Worm (Caenorhabditis elegans): Measurements from ENCODE around the gene ZK816.1.

The ZK816.1 gene

ce11 chrX:3326175-3326574 is 25.3 kb upstream of the ZK816.1 start, which contains the start of gene F11D5.6:
F11D5.6 (minus strand) TSS chrX:3326275.
- TF ChIP-seq skn-1 (tag; optimal IDR thresholded peaks at IDR 0.05) (no peak), nhr-237 (tag; optimal IDR thresholded peaks at IDR 0.05) (no peak), elt-1 (tag; optimal IDR thresholded peaks at IDR 0.05) (no peak), ceh-16 (tag; optimal IDR thresholded peaks at IDR 0.05) (no peak), ama-1 (optimal IDR thresholded peaks at IDR 0.05) (no peak), peb-1 (tag; optimal IDR thresholded peaks at IDR 0.05) (no peak), unc-55 (GFP tag; optimal IDR thresholded peaks at IDR 0.05) (no peak), alr-1 (tag; optimal IDR thresholded peaks at IDR 0.05) (no peak), fos-1 (tag; optimal IDR thresholded peaks at IDR 0.05) (no peak), nhr-12 (tag; optimal IDR thresholded peaks at IDR 0.05) (no peak), unc-62 (GFP tag; optimal IDR thresholded peaks at IDR 0.05) (no peak), lin-39 (tag; optimal IDR thresholded peaks at IDR 0.05) (no peak), crh-2 (tag; optimal IDR thresholded peaks at IDR 0.05) (no peak), zag-1 (tag; optimal IDR thresholded peaks at IDR 0.05) (no peak), egl-27 (tag; optimal IDR thresholded peaks at IDR 0.05) (no peak), unc-39 (tag; optimal IDR thresholded peaks at IDR 0.05) (no peak), ceh-82 (tag; optimal IDR thresholded peaks at IDR 0.05) (no peak)

- TF ChIP-seq ama-1 (optimal IDR thresholded peaks at IDR 0.05) (no peak), nhr-23 (tag; optimal IDR thresholded peaks at IDR 0.05) (no peak), skn-1 (tag; optimal IDR thresholded peaks at IDR 0.05) (no peak), zag-1 (tag; optimal IDR thresholded peaks at IDR 0.05) (no peak), aly-2 (tag; optimal IDR thresholded peaks at IDR 0.05) (no peak), unc-62 (GFP tag; optimal IDR thresholded peaks at IDR 0.05) (no peak), dmd-4 (tag; optimal IDR thresholded peaks at IDR 0.05) (no peak), nhr-10 (tag; optimal IDR thresholded peaks at IDR 0.05) (no peak), mab-5 (tag; optimal IDR thresholded peaks at IDR 0.05) (no peak), crh-2 (tag; optimal IDR thresholded peaks at IDR 0.05) (no peak), gmeb-1 (tag; optimal IDR thresholded peaks at IDR 0.05) (no peak), unc-55 (GFP tag; optimal IDR thresholded peaks at IDR 0.05) (no peak), nhr-21 (tag; optimal IDR thresholded peaks at IDR 0.05) (no peak), sem-4 (tag; optimal IDR thresholded peaks at IDR 0.05) (no peak), snpc-4 (tag; optimal IDR thresholded peaks at IDR 0.05) (no peak), blmp-1 (tag; optimal IDR thresholded peaks at IDR 0.05; ENCODE audit: insufficient read depth) (no peak), fos-1 (tag; optimal IDR thresholded peaks at IDR 0.05) (no peak)
Measured at ce11 chrX:3332824-3333223, 18.7 kb upstream of the ZK816.1 start, which contains the start of gene F11D5.1. F11D5.1 (plus strand) TSS chrX:3333124.

ce11 chrX:3334115-3334514 is 17.4 kb upstream of the ZK816.1 start:
- TF ChIP-seq fos-1 (tag; optimal IDR thresholded peaks at IDR 0.05): peak; percentile 90
- TF ChIP-seq nhr-11 (tag; optimal IDR thresholded peaks at IDR 0.05): no peak
- peak; percentile 29 for TF ChIP-seq sma-9 (GFP tag; optimal IDR thresholded peaks at IDR 0.05)
- TF ChIP-seq sma-9 (tag; optimal IDR thresholded peaks at IDR 0.05): no peak
- peak; percentile 1 for TF ChIP-seq crh-2 (tag; optimal IDR thresholded peaks at IDR 0.05)
- no peak for TF ChIP-seq peb-1 (tag; optimal IDR thresholded peaks at IDR 0.05)
- TF ChIP-seq nhr-237 (tag; optimal IDR thresholded peaks at IDR 0.05): no peak
- peak; percentile 36 for TF ChIP-seq skn-1 (tag; optimal IDR thresholded peaks at IDR 0.05)
- peak; percentile 29 for TF ChIP-seq F13H6.1 (tag; optimal IDR thresholded peaks at IDR 0.05)

- no peak for TF ChIP-seq nhr-77 (tag; optimal IDR thresholded peaks at IDR 0.05)
- no peak for TF ChIP-seq elt-1 (tag; optimal IDR thresholded peaks at IDR 0.05)
- TF ChIP-seq nhr-10 (tag; optimal IDR thresholded peaks at IDR 0.05): no peak
- peak; percentile 29 for TF ChIP-seq nhr-129 (tag; optimal IDR thresholded peaks at IDR 0.05)
- TF ChIP-seq nhr-6 (tag; optimal IDR thresholded peaks at IDR 0.05): no peak
- no peak for TF ChIP-seq snpc-4 (tag; optimal IDR thresholded peaks at IDR 0.05)
- no peak for TF ChIP-seq sma-3 (GFP tag; optimal IDR thresholded peaks at IDR 0.05)
- TF ChIP-seq nhr-25 (tag; optimal IDR thresholded peaks at IDR 0.05): no peak
- TF ChIP-seq dmd-4 (tag; optimal IDR thresholded peaks at IDR 0.05): no peak
- TF ChIP-seq C34F6.9 (tag; optimal IDR thresholded peaks at IDR 0.05): peak; percentile 36
- TF ChIP-seq lin-11 (tag; optimal IDR thresholded peaks at IDR 0.05): peak; percentile 13
- TF ChIP-seq sem-4 (tag; optimal IDR thresholded peaks at IDR 0.05): no peak
- peak in 1 of 2 experiments; percentile 6 for TF ChIP-seq lsy-2 (tag; optimal IDR thresholded peaks at IDR 0.05)
- TF ChIP-seq nhr-12 (tag; optimal IDR thresholded peaks at IDR 0.05): no peak
- no peak for TF ChIP-seq nhr-21 (tag; optimal IDR thresholded peaks at IDR 0.05)
- TF ChIP-seq zag-1 (tag; optimal IDR thresholded peaks at IDR 0.05): no peak
- no peak for TF ChIP-seq skn-1 (tag; optimal IDR thresholded peaks at IDR 0.05)
- TF ChIP-seq ceh-82 (tag; optimal IDR thresholded peaks at IDR 0.05): no peak
- TF ChIP-seq mdl-1 (tag; optimal IDR thresholded peaks at IDR 0.05): no peak
- no peak for TF ChIP-seq aly-2 (tag; optimal IDR thresholded peaks at IDR 0.05)
- TF ChIP-seq ama-1 (optimal IDR thresholded peaks at IDR 0.05): no peak
- no peak for TF ChIP-seq Y55F3AM.14 (GFP tag; optimal IDR thresholded peaks at IDR 0.05)
- no peak for TF ChIP-seq lin-13 (GFP tag; optimal IDR thresholded peaks at IDR 0.05)
- no peak for TF ChIP-seq F13H6.1 (tag; optimal IDR thresholded peaks at IDR 0.05)
- no peak for TF ChIP-seq unc-55 (GFP tag; optimal IDR thresholded peaks at IDR 0.05)
- TF ChIP-seq nhr-11 (tag; optimal IDR thresholded peaks at IDR 0.05): no peak
- TF ChIP-seq nhr-23 (tag; optimal IDR thresholded peaks at IDR 0.05): no peak
- TF ChIP-seq blmp-1 (tag; optimal IDR thresholded peaks at IDR 0.05; ENCODE audit: insufficient read depth): no peak
- no peak for TF ChIP-seq ztf-1 (GFP tag; conservative IDR thresholded peaks at IDR 0.05)
- no peak for TF ChIP-seq sma-9 (GFP tag; optimal IDR thresholded peaks at IDR 0.05)
- TF ChIP-seq sma-9 (tag; optimal IDR thresholded peaks at IDR 0.05): no peak
- TF ChIP-seq ZK546.5 (tag; optimal IDR thresholded peaks at IDR 0.05): no peak
- TF ChIP-seq peb-1 (tag; optimal IDR thresholded peaks at IDR 0.05): no peak
- TF ChIP-seq lin-39 (tag; optimal IDR thresholded peaks at IDR 0.05): no peak
- no peak for TF ChIP-seq gmeb-1 (tag; optimal IDR thresholded peaks at IDR 0.05)
- TF ChIP-seq unc-62 (GFP tag; optimal IDR thresholded peaks at IDR 0.05): no peak
Measured at ce11 chrX:3339882-3340281, 11.6 kb upstream of the ZK816.1 start.
